Worm (Caenorhabditis elegans) whole organism, L4 larva: ENCODE data around the gene irld-63.

ENCODE experiments used
- D1046.2 ChIP-seq: fragments of 200-800 bp; sonication (Bioruptor generic); IDR thresholded peaks from 2 replicates; pipeline ENCODE4 v1.3.6; 2022; ENCODE audit warnings: missing genetic modification characterization, missing compliant biosample characterization
- F26F4.8 ChIP-seq: fragments of 200-800 bp; sonication (Bioruptor generic); conservative IDR thresholded peaks from 2 replicates; pipeline ENCODE4 v1.3.6; 2022; ENCODE audit warnings: missing genetic modification characterization, missing compliant biosample characterization
- F37D6.2 ChIP-seq: sonication (generic microtip); optimal IDR thresholded peaks from 2 replicates; lab custom pipeline; 2016; ENCODE audit warnings: mild to moderate bottlenecking, missing genetic modification characterization, missing compliant biosample characterization
- Y105C5A.15 ChIP-seq: fragments of 200-800 bp; sonication (Bioruptor generic); IDR thresholded peaks from 2 replicates; pipeline ENCODE4 v1.3.6; 2022; ENCODE audit warnings: missing genetic modification characterization, missing compliant biosample characterization
- Y75B8A.6 ChIP-seq: fragments of 200-800 bp; sonication (Bioruptor generic); IDR thresholded peaks from 2 replicates; pipeline ENCODE4 v1.3.6; 2022; ENCODE audit warnings: missing genetic modification reagents, missing genetic modification characterization, missing compliant biosample characterization
- aha-1 ChIP-seq: fragments of 150-350 bp; peaks from one replicate; lab custom pipeline; 2014; ENCODE audit warnings: missing biosample characterization, missing genetic modification characterization
- ceh-28 ChIP-seq: fragments of 150-350 bp; optimal IDR thresholded peaks from 2 replicates; lab custom pipeline; 2014; ENCODE audit warnings: missing biosample characterization, missing genetic modification reagents, missing genetic modification characterization
- ceh-32 ChIP-seq: sonication (generic microtip); optimal IDR thresholded peaks from 2 replicates; lab custom pipeline; 2016; ENCODE audit warnings: mild to moderate bottlenecking, missing genetic modification characterization, missing compliant biosample characterization; ENCODE audit not compliant: poor library complexity
- ceh-44 ChIP-seq: fragments of 200-800 bp; sonication (Bioruptor generic); IDR thresholded peaks from 2 replicates; pipeline ENCODE4 v1.3.6; 2022; ENCODE audit warnings: missing genetic modification reagents, missing genetic modification characterization, missing compliant biosample characterization
- ctbp-1 ChIP-seq: fragments of 200-800 bp; sonication (Bioruptor generic); IDR thresholded peaks from 2 replicates; pipeline ENCODE4 v1.3.6; 2022; ENCODE audit warnings: missing genetic modification reagents, missing genetic modification characterization, missing compliant biosample characterization
- daf-8 ChIP-seq: fragments of 200-800 bp; sonication (Bioruptor generic); IDR thresholded peaks from 2 replicates; pipeline ENCODE4 v1.3.6; 2022; ENCODE audit warnings: missing genetic modification characterization, missing compliant biosample characterization
- dmd-6 ChIP-seq: fragments of 200-800 bp; sonication (Bioruptor generic); IDR thresholded peaks from 2 replicates; pipeline ENCODE4 v1.3.6; 2022; ENCODE audit warnings: missing genetic modification reagents, missing genetic modification characterization, missing compliant biosample characterization
- dpl-1 ChIP-seq: fragments of 150-350 bp; optimal IDR thresholded peaks from 2 replicates; lab custom pipeline; 2014; ENCODE audit warnings: missing biosample characterization, missing genetic modification reagents, missing genetic modification characterization
- dve-1 ChIP-seq: sonication (generic microtip); optimal IDR thresholded peaks from 2 replicates; lab custom pipeline; 2017; ENCODE audit warnings: antibody characterized with exemption, mild to moderate bottlenecking, missing genetic modification characterization, missing compliant biosample characterization; ENCODE audit not compliant: insufficient read depth
- egl-43 ChIP-seq: fragments of 200-800 bp; sonication (Bioruptor generic); IDR thresholded peaks from 2 replicates; pipeline ENCODE4 v1.3.6; 2022; ENCODE audit warnings: missing genetic modification reagents, missing genetic modification characterization, missing compliant biosample characterization
- fkh-10 ChIP-seq: fragments of 150-350 bp; optimal IDR thresholded peaks from 2 replicates; lab custom pipeline; 2014; ENCODE audit warnings: missing biosample characterization, missing genetic modification reagents, missing genetic modification characterization
- lin-29 ChIP-seq: fragments of 200-800 bp; sonication (Bioruptor generic); IDR thresholded peaks from 2 replicates; pipeline ENCODE4 v1.3.6; 2022; ENCODE audit warnings: missing genetic modification reagents, missing genetic modification characterization, missing compliant biosample characterization
- lin-38 ChIP-seq: fragments of 200-800 bp; sonication (Bioruptor generic); IDR thresholded peaks from 2 replicates; pipeline ENCODE4 v1.3.6; 2022; ENCODE audit warnings: missing genetic modification reagents, missing genetic modification characterization, missing compliant biosample characterization
- madf-5 ChIP-seq, 2 experiments: fragments of 200-800 bp; sonication (Bioruptor generic); IDR thresholded peaks; 2 replicates each; pipeline ENCODE4 v1.3.6; 2022; ENCODE audit warnings: missing compliant biosample characterization in 2 of 2, missing genetic modification characterization in 2 of 2
- mdl-1 ChIP-seq, 2 experiments: fragments of 150-350 bp in 1 of 2; sonication (generic microtip) in 1 of 2; optimal IDR thresholded peaks; 2 replicates each; lab custom pipeline; 2014 to 2017; ENCODE audit warnings: missing biosample characterization in 2 of 2, missing genetic modification characterization in 2 of 2
- mdt-29 ChIP-seq: fragments of 200-800 bp; sonication (Bioruptor generic); IDR thresholded peaks from 2 replicates; pipeline ENCODE4 v1.3.6; 2022; ENCODE audit warnings: missing genetic modification reagents, missing genetic modification characterization, missing compliant biosample characterization
- mxl-2 ChIP-seq: fragments of 200-800 bp; sonication (Bioruptor generic); conservative IDR thresholded peaks from 2 replicates; pipeline ENCODE4 v1.3.6; 2022; ENCODE audit warnings: missing genetic modification reagents, missing genetic modification characterization, missing compliant biosample characterization
- nhr-11 ChIP-seq: fragments of 150-350 bp; optimal IDR thresholded peaks from 2 replicates; lab custom pipeline; 2014; ENCODE audit warnings: missing biosample characterization, missing genetic modification characterization
- nhr-111 ChIP-seq: fragments of 200-800 bp; sonication (Bioruptor generic); optimal IDR thresholded peaks from 2 replicates; lab custom pipeline; 2018; ENCODE audit warnings: mild to moderate bottlenecking, missing genetic modification characterization, missing compliant biosample characterization
- nhr-237 ChIP-seq: sonication (generic microtip); optimal IDR thresholded peaks from 2 replicates; lab custom pipeline; 2017; ENCODE audit warnings: missing biosample characterization, missing genetic modification characterization
- nhr-41 ChIP-seq: fragments of 200-800 bp; sonication (Bioruptor generic); IDR thresholded peaks from 2 replicates; pipeline ENCODE4 v1.3.6; 2022; ENCODE audit warnings: missing genetic modification reagents, missing genetic modification characterization, missing compliant biosample characterization
- nhr-76 ChIP-seq: fragments of 150-350 bp; optimal IDR thresholded peaks from 2 replicates; lab custom pipeline; 2014; ENCODE audit warnings: missing biosample characterization, missing genetic modification characterization
- nhr-77 ChIP-seq: fragments of 150-350 bp; optimal IDR thresholded peaks from 2 replicates; lab custom pipeline; 2014; ENCODE audit warnings: missing biosample characterization, missing genetic modification characterization
- set-16 ChIP-seq: fragments of 200-800 bp; sonication (Bioruptor generic); IDR thresholded peaks from 2 replicates; pipeline ENCODE4 v1.3.6; 2022; ENCODE audit warnings: missing genetic modification reagents, missing genetic modification characterization, missing compliant biosample characterization
- skn-1 ChIP-seq: fragments of 150-350 bp; optimal IDR thresholded peaks from 2 replicates; lab custom pipeline; 2014; ENCODE audit warnings: missing biosample characterization, missing genetic modification characterization
- snpc-1.2 ChIP-seq: fragments of 200-800 bp; sonication (Bioruptor generic); IDR thresholded peaks from 2 replicates; pipeline ENCODE4 v1.3.6; 2022; ENCODE audit warnings: missing genetic modification reagents, missing genetic modification characterization, missing compliant biosample characterization
- spr-1 ChIP-seq: sonication (generic microtip); optimal IDR thresholded peaks from 2 replicates; lab custom pipeline; 2016; ENCODE audit warnings: mild to moderate bottlenecking, missing genetic modification characterization, missing compliant biosample characterization
- tra-1 ChIP-seq: fragments of 200-800 bp; sonication (Bioruptor generic); IDR thresholded peaks from 2 replicates; pipeline ENCODE4 v1.3.6; 2022; ENCODE audit warnings: missing genetic modification reagents, missing genetic modification characterization, missing compliant biosample characterization
- unc-62 ChIP-seq, 3 experiments: fragments of 150-350 bp in 1 of 3; sonication (generic microtip); optimal IDR thresholded peaks in 2 of 3; peaks in 1 of 3; 1 replicate in 1 of 3; 2 replicates in 2 of 3; lab custom pipeline; 2014 to 2017; ENCODE audit warnings: missing biosample characterization in 3 of 3, missing genetic modification characterization in 3 of 3, missing genetic modification reagents in 3 of 3, missing genotype in 1 of 3
- ztf-7 ChIP-seq: fragments of 150-350 bp; optimal IDR thresholded peaks from 2 replicates; lab custom pipeline; 2014; ENCODE audit warnings: missing biosample characterization, missing genetic modification characterization

Gene irld-63

ce11 chrII:2927533-2927932 is 3.0 kb upstream of the irld-63 start, which contains the start of the genes ZK355.3 and ZK355.8:
TSS of gene ZK355.3 (minus strand) at chrII:2927633.
TSS of gene ZK355.8 (plus strand) at chrII:2927804.
- peak in 1 of 2 experiments; percentile 22 for TF ChIP-seq unc-62 (GFP tag; optimal IDR thresholded peaks at IDR 0.05 in 1 of 2; lab: Kevin White, UChicago)
- no peak for TF ChIP-seq unc-62 (tag; optimal IDR thresholded peaks at IDR 0.05; lab: Kevin White, UChicago)
- TF ChIP-seq aha-1 (tag; lab: Kevin White, UChicago) = peak; percentile 79
- TF ChIP-seq set-16 (GFP tag; lab: Robert Waterston, UW) = peak; percentile 40
- no peak for TF ChIP-seq daf-8 (GFP tag; lab: Robert Waterston, UW)

ce11 chrII:2929846-2930245 is 682 bp upstream of the irld-63 start:
- TF ChIP-seq ztf-7 (no peak), nhr-77 (tag; lab: Kevin White, UChicago) (no peak), dmd-6 (no peak), Y105C5A.15 (GFP tag; lab: Robert Waterston, UW) (no peak), ceh-28 (no peak), egl-43 (GFP tag; lab: Robert Waterston, UW) (0 out of 2 replicates have a peak, but pooled peaks have one; percentile 12), set-16 (GFP tag; lab: Robert Waterston, UW) (peak; percentile 77), D1046.2 (GFP tag; lab: Robert Waterston, UW) (0 out of 2 replicates have a peak, but pooled peaks have one; percentile 41)

ce11 chrII:2931564-2931963 is 1.0 kb downstream of the irld-63 start:
- no peak for TF ChIP-seq lin-38
- TF ChIP-seq set-16 (GFP tag; lab: Robert Waterston, UW) = 0 out of 2 replicates have a peak, but pooled peaks have one; percentile 21

ce11 chrII:2934354-2934753 is 3.8 kb downstream of the irld-63 start, which contains the start of gene irld-67:
TSS of gene irld-67 (minus strand) at chrII:2934454.
- TF ChIP-seq ceh-32 (tag; lab: Kevin White, UChicago) (no peak), nhr-41 (GFP tag; lab: Robert Waterston, UW) (no peak), ceh-44 (GFP tag; lab: Robert Waterston, UW) (no peak), fkh-10 (GFP tag; lab: Kevin White, UChicago) (no peak), spr-1 (tag; lab: Kevin White, UChicago) (no peak), nhr-111 (GFP tag; lab: Kevin White, UChicago) (no peak), snpc-1.2 (GFP tag; lab: Robert Waterston, UW) (no peak), dpl-1 (GFP tag; lab: Kevin White, UChicago) (no peak), ceh-28 (no peak), daf-8 (GFP tag; lab: Robert Waterston, UW) (no peak), mdl-1 (tag; optimal IDR thresholded peaks at IDR 0.05; lab: Kevin White, UChicago) (no peak), skn-1 (tag; lab: Kevin White, UChicago) (no peak), nhr-76 (tag; lab: Kevin White, UChicago) (no peak)

DNA sequence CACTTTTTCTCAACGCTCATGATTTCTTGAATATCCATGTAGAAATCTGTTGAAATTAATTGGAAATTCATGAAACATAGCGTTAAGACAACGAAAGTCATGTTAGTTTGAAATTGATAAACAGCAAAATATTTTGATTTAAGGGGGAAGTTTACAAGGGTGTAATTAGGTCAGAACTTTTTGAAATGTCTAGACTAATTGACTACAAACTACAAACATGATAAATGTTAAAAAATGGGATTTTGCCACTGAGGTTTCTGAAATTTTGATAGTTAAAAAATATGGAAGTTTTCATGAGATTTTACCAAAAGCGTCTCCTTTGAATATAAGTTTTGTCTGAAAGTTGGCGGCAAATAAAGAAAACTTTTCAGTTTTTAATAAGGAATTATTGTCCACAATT is 7.3 kb downstream of the irld-63 start, which contains the start of gene irld-65:
irld-65 (minus strand) TSS at position 101 of the 400 bp plus-strand sequence.
- TF ChIP-seq ceh-32 (tag; lab: Kevin White, UChicago) (no peak), Y75B8A.6 (GFP tag; lab: Robert Waterston, UW) (no peak), F26F4.8 (no peak), mxl-2 (GFP tag; lab: Robert Waterston, UW) (no peak), mdt-29 (GFP tag; lab: Robert Waterston, UW) (no peak), lin-29 (GFP tag; lab: Robert Waterston, UW) (no peak), madf-5 (GFP tag; IDR thresholded peaks at IDR 0.05; lab: Robert Waterston, UW) (no peak), Y105C5A.15 (GFP tag; lab: Robert Waterston, UW) (no peak), nhr-237 (no peak), F37D6.2 (tag; lab: Kevin White, UChicago) (no peak), dve-1 (tag; lab: Kevin White, UChicago) (no peak), ctbp-1 (GFP tag; lab: Robert Waterston, UW) (no peak), nhr-11 (tag; lab: Kevin White, UChicago) (no peak), tra-1 (GFP tag; lab: Robert Waterston, UW) (no peak)
